Fruit fly (Drosophila melanogaster): Measurements from ENCODE around the gene Antp.

Gene Antp

dm6 chr3R:6853672-6854071, 145.4 kb downstream of the Antp start:
- TF ChIP-seq psq (optimal IDR thresholded peaks at IDR 0.05), result no peak
- no peak for TF ChIP-seq EcR (GFP tag; optimal IDR thresholded peaks at IDR 0.05)
- TF ChIP-seq pan (optimal IDR thresholded peaks at IDR 0.05), result no peak
- no peak for TF ChIP-seq Dll (optimal IDR thresholded peaks at IDR 0.05)
- no peak for TF ChIP-seq usp (GFP tag; optimal IDR thresholded peaks at IDR 0.05)
- no peak for TF ChIP-seq CG8478 (optimal IDR thresholded peaks at IDR 0.05)

- TF ChIP-seq EcR (GFP tag; optimal IDR thresholded peaks at IDR 0.05) (no peak), usp (GFP tag; optimal IDR thresholded peaks at IDR 0.05) (no peak), Dll (optimal IDR thresholded peaks at IDR 0.05) (no peak), pan (optimal IDR thresholded peaks at IDR 0.05) (no peak), CG8478 (optimal IDR thresholded peaks at IDR 0.05) (no peak), psq (optimal IDR thresholded peaks at IDR 0.05) (no peak)
These were observed 146.0 kb downstream of the Antp start for dm6 chr3R:6853002-6853401.

dm6 chr3R:6849866-6850265, 149.2 kb downstream of the Antp start, which contains the start of gene Scr:
TSS of gene Scr (minus strand) at chr3R:6849981.
- no peak for TF ChIP-seq EcR (GFP tag; optimal IDR thresholded peaks at IDR 0.05)
- TF ChIP-seq CG8478 (optimal IDR thresholded peaks at IDR 0.05), result no peak
- no peak for TF ChIP-seq usp (GFP tag; optimal IDR thresholded peaks at IDR 0.05)
- no peak for TF ChIP-seq pan (optimal IDR thresholded peaks at IDR 0.05)
- TF ChIP-seq Dll (optimal IDR thresholded peaks at IDR 0.05), result no peak
- no peak for TF ChIP-seq psq (optimal IDR thresholded peaks at IDR 0.05)

dm6 chr3R:6848595-6848994, 150.4 kb downstream of the Antp start:
- TF ChIP-seq psq (optimal IDR thresholded peaks at IDR 0.05), result no peak
- peak; percentile 78 for TF ChIP-seq CG8478 (optimal IDR thresholded peaks at IDR 0.05)
- TF ChIP-seq Dll (optimal IDR thresholded peaks at IDR 0.05), result no peak
- no peak for TF ChIP-seq pan (optimal IDR thresholded peaks at IDR 0.05)
- no peak for TF ChIP-seq EcR (GFP tag; optimal IDR thresholded peaks at IDR 0.05)

Data from whole organism.